Worm (Caenorhabditis elegans) whole organism, L1 larva: ENCODE results near the gene F11C1.1.

Experiments
- C04F5.9 ChIP-seq: sonication (generic microtip); optimal IDR thresholded peaks from 2 replicates; lab custom pipeline; 2016; ENCODE audit warnings: missing genetic modification characterization, missing compliant biosample characterization
- C34B4.2 ChIP-seq: sonication (generic microtip); optimal IDR thresholded peaks from 2 replicates; lab custom pipeline; 2017; ENCODE audit warnings: mild to moderate bottlenecking, missing genetic modification characterization, missing compliant biosample characterization
- Y116A8C.19 ChIP-seq: sonication (generic microtip); optimal IDR thresholded peaks from 2 replicates; lab custom pipeline; 2016; ENCODE audit warnings: missing compliant biosample characterization, missing genetic modification characterization, borderline replicate concordance
- aha-1 ChIP-seq: fragments of 150-350 bp; optimal IDR thresholded peaks from 2 replicates; lab custom pipeline; 2014; ENCODE audit warnings: missing biosample characterization, missing genetic modification characterization
- blmp-1 ChIP-seq: fragments of 150-350 bp; optimal IDR thresholded peaks from 2 replicates; lab custom pipeline; 2014; ENCODE audit warnings: missing biosample characterization, missing genetic modification characterization
- ceh-88 ChIP-seq: fragments of 200-800 bp; sonication (Bioruptor generic); IDR thresholded peaks from 2 replicates; pipeline ENCODE4 v1.3.6; 2022; ENCODE audit warnings: missing genetic modification characterization, missing compliant biosample characterization
- ceh-90 ChIP-seq: sonication (generic microtip); optimal IDR thresholded peaks from 2 replicates; lab custom pipeline; 2016; ENCODE audit warnings: missing genetic modification characterization, missing compliant biosample characterization
- ces-1 ChIP-seq: fragments of 150-350 bp; optimal IDR thresholded peaks from 2 replicates; lab custom pipeline; 2014; ENCODE audit warnings: missing biosample characterization, missing genetic modification reagents, missing genetic modification characterization
- dsc-1 ChIP-seq: sonication (generic microtip); optimal IDR thresholded peaks from 2 replicates; lab custom pipeline; 2016; ENCODE audit warnings: mild to moderate bottlenecking, missing genetic modification characterization, missing compliant biosample characterization
- efl-1 ChIP-seq, 4 experiments: fragments of 150-350 bp; optimal IDR thresholded peaks in 3 of 4; peaks in 1 of 4; 1 replicate in 1 of 4; 2 replicates in 3 of 4; lab custom pipeline; 2014; ENCODE audit warnings: missing biosample characterization in 2 of 4, missing genetic modification characterization in 2 of 4, missing genetic modification reagents in 2 of 4
- egl-13 ChIP-seq: sonication (generic microtip); optimal IDR thresholded peaks from 2 replicates; lab custom pipeline; 2016; ENCODE audit warnings: missing genotype, missing genetic modification reagents, missing genetic modification characterization, missing compliant biosample characterization
- elt-2 ChIP-seq: sonication (generic microtip); optimal IDR thresholded peaks from 2 replicates; lab custom pipeline; 2016; ENCODE audit warnings: missing genetic modification characterization, mild to moderate bottlenecking, inconsistent platforms, missing compliant biosample characterization, missing genetic modification reagents
- ets-5 ChIP-seq: fragments of 200-800 bp; sonication (Bioruptor generic); IDR thresholded peaks from 2 replicates; pipeline ENCODE4 v1.3.6; 2022; ENCODE audit warnings: missing genetic modification characterization, missing compliant biosample characterization
- fkh-10 ChIP-seq: sonication (generic microtip); optimal IDR thresholded peaks from 2 replicates; lab custom pipeline; 2017; ENCODE audit warnings: missing biosample characterization, missing genetic modification reagents, missing genetic modification characterization
- fkh-8 ChIP-seq: sonication (generic microtip); optimal IDR thresholded peaks from 2 replicates; lab custom pipeline; 2016; ENCODE audit warnings: mild to moderate bottlenecking, missing genetic modification characterization, missing compliant biosample characterization
- fos-1 ChIP-seq: fragments of 150-350 bp; optimal IDR thresholded peaks from 2 replicates; lab custom pipeline; 2014; ENCODE audit warnings: missing biosample characterization, missing genetic modification characterization
- hlh-17 ChIP-seq: fragments of 200-800 bp; sonication (Bioruptor generic); optimal IDR thresholded peaks from 2 replicates; lab custom pipeline; 2018; ENCODE audit warnings: missing genetic modification characterization, mild to moderate bottlenecking, missing compliant biosample characterization, moderate library complexity, borderline replicate concordance
- hpl-2 ChIP-seq: fragments of 150-350 bp; optimal IDR thresholded peaks from 2 replicates; lab custom pipeline; 2014; ENCODE audit warnings: missing biosample characterization, missing genetic modification reagents, missing genetic modification characterization
- irx-1 ChIP-seq: sonication (generic microtip); optimal IDR thresholded peaks from 2 replicates; lab custom pipeline; 2016; ENCODE audit warnings: missing genetic modification characterization, missing compliant biosample characterization
- lin-14 ChIP-seq: fragments of 200-800 bp; sonication (Bioruptor generic); optimal IDR thresholded peaks from 2 replicates; lab custom pipeline; 2018; ENCODE audit warnings: mild to moderate bottlenecking, missing genetic modification characterization, moderate library complexity, missing compliant biosample characterization
- lin-15B ChIP-seq: fragments of 150-350 bp; sonication (generic microtip); optimal IDR thresholded peaks from 3 replicates; lab custom pipeline; 2014; ENCODE audit warnings: missing biosample characterization, missing genetic modification characterization
- lin-39 ChIP-seq: fragments of 150-350 bp; optimal IDR thresholded peaks from 2 replicates; lab custom pipeline; 2014; ENCODE audit warnings: missing biosample characterization, missing genetic modification reagents, missing genetic modification characterization
- lir-3 ChIP-seq: sonication (generic microtip); optimal IDR thresholded peaks from 2 replicates; lab custom pipeline; 2016; ENCODE audit warnings: mild to moderate bottlenecking, missing genetic modification characterization, moderate library complexity, missing compliant biosample characterization; ENCODE audit not compliant: poor library complexity
- lsy-2 ChIP-seq, 2 experiments: fragments of 150-350 bp; optimal IDR thresholded peaks; 2 replicates each; lab custom pipeline; 2014; ENCODE audit warnings: missing biosample characterization in 2 of 2, missing genetic modification characterization in 2 of 2
- mab-9 ChIP-seq: fragments of 200-800 bp; sonication (Bioruptor generic); IDR thresholded peaks from 2 replicates; pipeline ENCODE4 v1.3.6; 2022; ENCODE audit warnings: missing genetic modification reagents, missing genetic modification characterization, missing compliant biosample characterization
- nhr-11 ChIP-seq: fragments of 150-350 bp; optimal IDR thresholded peaks from 2 replicates; lab custom pipeline; 2014; ENCODE audit warnings: missing biosample characterization, missing genetic modification characterization
- nhr-19 ChIP-seq: fragments of 200-800 bp; sonication (Bioruptor generic); conservative IDR thresholded peaks from 2 replicates; pipeline ENCODE4 v1.3.6; 2022; ENCODE audit warnings: missing genetic modification characterization, missing compliant biosample characterization
- nhr-20 ChIP-seq: sonication (generic microtip); optimal IDR thresholded peaks from 2 replicates; lab custom pipeline; 2016; ENCODE audit warnings: mild to moderate bottlenecking, missing genetic modification characterization, missing compliant biosample characterization
- nhr-47 ChIP-seq: sonication (generic microtip); optimal IDR thresholded peaks from 2 replicates; lab custom pipeline; 2016; ENCODE audit warnings: mild to moderate bottlenecking, missing genetic modification characterization, moderate library complexity, missing compliant biosample characterization
- nhr-71 ChIP-seq: sonication (generic microtip); optimal IDR thresholded peaks from 2 replicates; lab custom pipeline; 2016; ENCODE audit warnings: mild to moderate bottlenecking, missing genetic modification characterization, moderate library complexity, missing compliant biosample characterization
- nhr-76 ChIP-seq: sonication (generic microtip); optimal IDR thresholded peaks from 2 replicates; lab custom pipeline; 2017; ENCODE audit warnings: missing biosample characterization, missing genetic modification characterization
- pag-3 ChIP-seq: sonication (generic microtip); optimal IDR thresholded peaks from 2 replicates; lab custom pipeline; 2017; ENCODE audit warnings: missing genetic modification characterization, mild to moderate bottlenecking, missing compliant biosample characterization, antibody characterized with exemption, borderline replicate concordance; ENCODE audit not compliant: insufficient read depth
- pqm-1 ChIP-seq: sonication (generic microtip); optimal IDR thresholded peaks from 3 replicates; lab custom pipeline; 2017; ENCODE audit warnings: missing biosample characterization, missing genetic modification characterization
- rnt-1 ChIP-seq: sonication (generic microtip); optimal IDR thresholded peaks from 2 replicates; lab custom pipeline; 2016; ENCODE audit warnings: mild to moderate bottlenecking, missing genetic modification characterization, moderate library complexity, missing compliant biosample characterization
- snu-23 ChIP-seq: sonication (generic microtip); optimal IDR thresholded peaks from 2 replicates; lab custom pipeline; 2016; ENCODE audit warnings: missing genetic modification characterization, missing compliant biosample characterization
- sox-4 ChIP-seq: sonication (generic microtip); optimal IDR thresholded peaks from 2 replicates; lab custom pipeline; 2016; ENCODE audit warnings: missing genetic modification characterization, missing compliant biosample characterization
- sptf-1 ChIP-seq: fragments of 150-350 bp; optimal IDR thresholded peaks from 2 replicates; lab custom pipeline; 2014; ENCODE audit warnings: missing biosample characterization, missing genetic modification characterization
- tbx-2 ChIP-seq: sonication (generic microtip); optimal IDR thresholded peaks from 2 replicates; lab custom pipeline; 2016; ENCODE audit warnings: missing genetic modification characterization, missing compliant biosample characterization
- tlp-1 ChIP-seq: fragments of 150-350 bp; optimal IDR thresholded peaks from 2 replicates; lab custom pipeline; 2014; ENCODE audit warnings: missing biosample characterization, missing genetic modification characterization
- unc-130 ChIP-seq: fragments of 150-350 bp; optimal IDR thresholded peaks from 2 replicates; lab custom pipeline; 2017; ENCODE audit warnings: missing biosample characterization, missing genetic modification characterization, inconsistent platforms
- unc-62 ChIP-seq: fragments of 150-350 bp; optimal IDR thresholded peaks from 2 replicates; lab custom pipeline; 2014; ENCODE audit warnings: missing biosample characterization, missing genetic modification reagents, missing genetic modification characterization
- unc-86 ChIP-seq: sonication (generic microtip); optimal IDR thresholded peaks from 2 replicates; lab custom pipeline; 2016; ENCODE audit warnings: missing genetic modification characterization, missing compliant biosample characterization
- zag-1 ChIP-seq: fragments of 150-350 bp; optimal IDR thresholded peaks from 2 replicates; lab custom pipeline; 2014; ENCODE audit warnings: missing biosample characterization, missing genetic modification characterization

The F11C1.1 gene

ce11 chrX:13038791-13039190, 48.4 kb upstream of the F11C1.1 start (continued):
- TF ChIP-seq fos-1 (tag; lab: Kevin White, UChicago) (no peak), snu-23 (peak; percentile 18), C04F5.9 (tag; lab: Kevin White, UChicago) (no peak), fkh-10 (no peak), nhr-47 (peak; percentile 9)

ce11 chrX:13034333-13034732, 44.0 kb upstream of the F11C1.1 start:
- TF ChIP-seq tbx-2 (tag; lab: Kevin White, UChicago) (peak; percentile 53), C04F5.9 (tag; lab: Kevin White, UChicago) (no peak), nhr-19 (GFP tag; lab: Robert Waterston, UW) (no peak), zag-1 (tag; lab: Kevin White, UChicago) (no peak)
- TF ChIP-seq, all 84 proteins: peak for 1

ce11 chrX:13033850-13034249, 43.5 kb upstream of the F11C1.1 start:
- TF ChIP-seq blmp-1 (tag; lab: Kevin White, UChicago) (no peak), elt-2 (tag; lab: Kevin White, UChicago) (no peak), nhr-76 (tag; lab: Kevin White, UChicago) (no peak), ceh-90 (tag; lab: Kevin White, UChicago) (no peak), nhr-47 (peak; percentile 36), lin-15B (tag; lab: Kevin White, UChicago) (no peak), unc-86 (tag; lab: Kevin White, UChicago) (no peak), nhr-20 (tag; lab: Kevin White, UChicago) (no peak), aha-1 (tag; lab: Kevin White, UChicago) (no peak), tlp-1 (no peak), C34B4.2 (tag; lab: Kevin White, UChicago) (no peak), nhr-11 (tag; lab: Kevin White, UChicago) (no peak), snu-23 (no peak), pqm-1 (tag; lab: Kevin White, UChicago) (no peak), egl-13 (no peak), lin-14 (GFP tag; lab: Kevin White, UChicago) (peak; percentile 5), ets-5 (GFP tag; lab: Robert Waterston, UW) (no peak), sptf-1 (tag; lab: Kevin White, UChicago) (no peak), ceh-88 (GFP tag; lab: Robert Waterston, UW) (no peak), irx-1 (tag; lab: Kevin White, UChicago) (no peak), mab-9 (GFP tag; lab: Robert Waterston, UW) (no peak), efl-1 (optimal IDR thresholded peaks at IDR 0.05; lab: Kevin White, UChicago) (no peak), efl-1 (GFP tag; optimal IDR thresholded peaks at IDR 0.05 in 1 of 2; lab: Kevin White, UChicago) (peak in 1 of 2 experiments; percentile 54), hlh-17 (GFP tag; lab: Kevin White, UChicago) (no peak), dsc-1 (tag; lab: Kevin White, UChicago) (no peak)

- TF ChIP-seq unc-86 (tag; lab: Kevin White, UChicago) (no peak), sox-4 (tag; lab: Kevin White, UChicago) (peak; percentile 14), ets-5 (GFP tag; lab: Robert Waterston, UW) (no peak), nhr-71 (peak; percentile 15), unc-62 (GFP tag; lab: Kevin White, UChicago) (no peak), lin-39 (tag; lab: Kevin White, UChicago) (no peak), mab-9 (GFP tag; lab: Robert Waterston, UW) (no peak), fkh-10 (no peak), nhr-20 (tag; lab: Kevin White, UChicago) (no peak), unc-130 (tag; lab: Kevin White, UChicago) (no peak), C04F5.9 (tag; lab: Kevin White, UChicago) (no peak), fos-1 (tag; lab: Kevin White, UChicago) (no peak), pag-3 (tag; lab: Kevin White, UChicago) (no peak), Y116A8C.19 (tag; lab: Kevin White, UChicago) (no peak), rnt-1 (tag; lab: Kevin White, UChicago) (no peak), snu-23 (no peak), lsy-2 (tag; optimal IDR thresholded peaks at IDR 0.05; lab: Kevin White, UChicago) (no peak), irx-1 (tag; lab: Kevin White, UChicago) (no peak), lir-3 (tag; lab: Kevin White, UChicago) (no peak), ces-1 (GFP tag; lab: Kevin White, UChicago) (no peak), lin-14 (GFP tag; lab: Kevin White, UChicago) (no peak), fkh-8 (peak; percentile 45), pqm-1 (tag; lab: Kevin White, UChicago) (no peak), hlh-17 (GFP tag; lab: Kevin White, UChicago) (no peak), hpl-2 (GFP tag; lab: Kevin White, UChicago) (no peak), nhr-47 (peak; percentile 2)
Observed at ce11 chrX:13032610-13033009, 42.2 kb upstream of the F11C1.1 start, which contains the start of gene npr-10. npr-10 (minus strand) TSS chrX:13032710.
